Worm (Caenorhabditis elegans): Measurements from ENCODE around the gene mrpl-45.

- TF ChIP-seq zfp-2 (tag; optimal IDR thresholded peaks at IDR 0.05) (no peak), lin-39 (tag; optimal IDR thresholded peaks at IDR 0.05) (no peak), tag-97 (GFP tag; IDR thresholded peaks at IDR 0.05) (no peak), sdz-12 (GFP tag; optimal IDR thresholded peaks at IDR 0.05) (no peak), aly-2 (tag; optimal IDR thresholded peaks at IDR 0.05) (no peak), pha-4 (GFP tag; IDR thresholded peaks at IDR 0.05) (no peak), pha-4 (tag; optimal IDR thresholded peaks at IDR 0.05) (no peak), zip-2 (tag; optimal IDR thresholded peaks at IDR 0.05) (no peak)
Observed at ce11 chrIII:1181756-1182155, 20.1 kb downstream of the mrpl-45 start, which contains the start of gene nspg-8.

All from whole organism, L4 larva.